Worm (Caenorhabditis elegans) whole organism, L4/young adult: ENCODE results near the gene W06G6.9.

Experiments used
- W03F9.2 ChIP-seq: fragments of 150-350 bp; optimal IDR thresholded peaks from 2 replicates; lab custom pipeline; 2014; ENCODE audit warnings: missing biosample characterization, missing genetic modification characterization
- dao-5 ChIP-seq: sonication (generic microtip); optimal IDR thresholded peaks from 2 replicates; lab custom pipeline; 2016; ENCODE audit warnings: missing genotype, missing genetic modification characterization, moderate library complexity, missing compliant biosample characterization
- him-1 ChIP-seq: sonication (generic microtip); optimal IDR thresholded peaks from 2 replicates; lab custom pipeline; 2016; ENCODE audit warnings: missing genotype, missing genetic modification reagents, missing genetic modification characterization, missing compliant biosample characterization

W06G6.9 gene

ce11 chrV:16600623-16601022, 45.6 kb downstream of the W06G6.9 start, which contains the start of gene T03E6.9:
Gene T03E6.9 (minus strand): TSS chrV:16600723.
- TF ChIP-seq him-1 (tag; lab: Kevin White, UChicago) (no peak), W03F9.2 (tag; lab: Kevin White, UChicago) (no peak), dao-5 (tag; lab: Kevin White, UChicago) (no peak)

- TF ChIP-seq dao-5 (tag; lab: Kevin White, UChicago) (no peak), W03F9.2 (tag; lab: Kevin White, UChicago) (no peak), him-1 (tag; lab: Kevin White, UChicago) (no peak)
These were observed 46.4 kb downstream of the W06G6.9 start for ce11 chrV:16599835-16600234.

- TF ChIP-seq dao-5 (tag; lab: Kevin White, UChicago) (no peak), W03F9.2 (tag; lab: Kevin White, UChicago) (no peak), him-1 (tag; lab: Kevin White, UChicago) (no peak)
These were observed 47.8 kb downstream of the W06G6.9 start for ce11 chrV:16598437-16598836.

- TF ChIP-seq dao-5 (tag; lab: Kevin White, UChicago) (no peak), W03F9.2 (tag; lab: Kevin White, UChicago) (no peak)
These were observed 50.2 kb downstream of the W06G6.9 start for ce11 chrV:16596102-16596501.
